Fruit fly (Drosophila melanogaster) whole organism, prepupa: ENCODE results near the gene COX7AL2.

Experiments used
- CG10669 ChIP-seq: fragments of 200-800 bp; sonication (Bioruptor generic); optimal IDR thresholded peaks from 3 replicates; lab custom pipeline; 2018; ENCODE audit warnings: missing biosample characterization, mild to moderate bottlenecking, missing genetic modification characterization, moderate library complexity
- CG11902 ChIP-seq: fragments of 200-800 bp; sonication (Bioruptor generic); optimal IDR thresholded peaks from 3 replicates; lab custom pipeline; 2016; ENCODE audit warnings: missing biosample characterization, missing genetic modification characterization
- CG15336 ChIP-seq: fragments of 200-800 bp; sonication (Bioruptor generic); IDR thresholded peaks from 2 replicates; pipeline ENCODE4 v1.3.6; 2022; ENCODE audit warnings: missing biosample characterization, missing genetic modification characterization
- CG1621 ChIP-seq: fragments of 200-800 bp; sonication (Bioruptor generic); optimal IDR thresholded peaks from 3 replicates; lab custom pipeline; 2018; ENCODE audit warnings: missing biosample characterization, mild to moderate bottlenecking, missing genetic modification characterization
- CG16779 ChIP-seq: fragments of 200-800 bp; sonication (Bioruptor generic); optimal IDR thresholded peaks from 3 replicates; lab custom pipeline; 2017; ENCODE audit warnings: missing biosample characterization, mild to moderate bottlenecking, missing genetic modification characterization
- CG3032 ChIP-seq: fragments of 200-800 bp; optimal IDR thresholded peaks from 2 replicates; lab custom pipeline; 2019; ENCODE audit warnings: missing biosample characterization, mild to moderate bottlenecking, missing genetic modification characterization, moderate library complexity
- CG32006 ChIP-seq: fragments of 200-800 bp; sonication (Bioruptor generic); optimal IDR thresholded peaks from 3 replicates; lab custom pipeline; 2017; ENCODE audit warnings: missing biosample characterization, mild to moderate bottlenecking, missing genetic modification characterization
- CG3919 ChIP-seq: fragments of 200-800 bp; sonication (Bioruptor generic); optimal IDR thresholded peaks from 3 replicates; lab custom pipeline; 2016; ENCODE audit warnings: missing biosample characterization, missing genetic modification characterization
- CG6163 ChIP-seq: fragments of 200-800 bp; sonication (Bioruptor generic); IDR thresholded peaks from 3 replicates; pipeline ENCODE4 v1.3.6; 2022; ENCODE audit warnings: missing biosample characterization, missing genetic modification characterization
- CG6276 ChIP-seq: fragments of 200-800 bp; sonication (Bioruptor generic); optimal IDR thresholded peaks from 2 replicates; lab custom pipeline; 2017; ENCODE audit warnings: missing biosample characterization, mild to moderate bottlenecking, missing genetic modification characterization
- CG6854 ChIP-seq: fragments of 200-800 bp; sonication (Bioruptor generic); optimal IDR thresholded peaks from 2 replicates; lab custom pipeline; 2017; ENCODE audit warnings: missing biosample characterization, mild to moderate bottlenecking, missing genetic modification characterization
- CG7368 ChIP-seq: fragments of 200-800 bp; sonication (Bioruptor generic); optimal IDR thresholded peaks from 3 replicates; lab custom pipeline; 2016; ENCODE audit warnings: missing biosample characterization, missing genetic modification characterization
- CG8632 ChIP-seq: fragments of 200-800 bp; sonication (Bioruptor generic); optimal IDR thresholded peaks from 3 replicates; lab custom pipeline; 2016; ENCODE audit warnings: missing biosample characterization, missing genetic modification characterization
- CG9139 ChIP-seq: fragments of 200-800 bp; sonication (Bioruptor generic); optimal IDR thresholded peaks from 3 replicates; lab custom pipeline; 2017; ENCODE audit warnings: missing biosample characterization, mild to moderate bottlenecking, missing genetic modification characterization
- Eip75B ChIP-seq: fragments of 200-800 bp; sonication (Bioruptor generic); optimal IDR thresholded peaks from 3 replicates; lab custom pipeline; 2016; ENCODE audit warnings: missing biosample characterization, missing genetic modification characterization
- Eip78C ChIP-seq: fragments of 200-800 bp; sonication (Bioruptor generic); peaks from one replicate; lab custom pipeline; 2016; ENCODE audit warnings: missing biosample characterization, missing genetic modification characterization
- Eip93F ChIP-seq: fragments of 200-800 bp; sonication (Bioruptor generic); optimal IDR thresholded peaks from 2 replicates; lab custom pipeline; 2016; ENCODE audit warnings: missing biosample characterization, mild to moderate bottlenecking, missing genetic modification characterization
- Ets21C ChIP-seq: fragments of 200-800 bp; sonication (Bioruptor generic); optimal IDR thresholded peaks from 3 replicates; lab custom pipeline; 2016; ENCODE audit warnings: missing biosample characterization, missing genetic modification characterization
- Ets96B ChIP-seq: fragments of 200-800 bp; optimal IDR thresholded peaks from 2 replicates; lab custom pipeline; 2019; ENCODE audit warnings: missing biosample characterization, mild to moderate bottlenecking, missing genetic modification characterization, moderate library complexity
- Gug ChIP-seq: fragments of 200-800 bp; sonication (Bioruptor generic); IDR thresholded peaks from 2 replicates; pipeline ENCODE4 v1.3.6; 2022; ENCODE audit warnings: missing biosample characterization, missing genetic modification characterization
- Hr38 ChIP-seq: sonication (Bioruptor generic); optimal IDR thresholded peaks from 2 replicates; lab custom pipeline; 2016; ENCODE audit warnings: missing biosample characterization, missing genetic modification characterization
- Hr39 ChIP-seq: fragments of 200-800 bp; sonication (Bioruptor generic); optimal IDR thresholded peaks from 2 replicates; lab custom pipeline; 2016; ENCODE audit warnings: missing biosample characterization, missing genetic modification characterization
- Lpt ChIP-seq: fragments of 200-800 bp; sonication (Bioruptor generic); optimal IDR thresholded peaks from 3 replicates; lab custom pipeline; 2016; ENCODE audit warnings: missing biosample characterization, missing genetic modification characterization
- Met ChIP-seq: fragments of 200-800 bp; sonication (Bioruptor generic); optimal IDR thresholded peaks from 3 replicates; lab custom pipeline; 2016; ENCODE audit warnings: missing biosample characterization, missing genetic modification characterization
- OdsH ChIP-seq: fragments of 200-800 bp; sonication (Bioruptor generic); optimal IDR thresholded peaks from 3 replicates; lab custom pipeline; 2016; ENCODE audit warnings: missing biosample characterization, missing genetic modification characterization
- Sox102F ChIP-seq: fragments of 200-800 bp; sonication (Bioruptor generic); optimal IDR thresholded peaks from 2 replicates; lab custom pipeline; 2016; ENCODE audit warnings: missing biosample characterization, mild to moderate bottlenecking, missing genetic modification characterization
- Sox14 ChIP-seq: fragments of 200-800 bp; sonication (Bioruptor generic); optimal IDR thresholded peaks from 3 replicates; lab custom pipeline; 2016; ENCODE audit warnings: missing biosample characterization, missing genetic modification characterization
- Sox15 ChIP-seq: fragments of 200-800 bp; sonication (Bioruptor generic); optimal IDR thresholded peaks from 3 replicates; lab custom pipeline; 2016; ENCODE audit warnings: missing biosample characterization, missing genetic modification characterization
- acj6 ChIP-seq: fragments of 200-800 bp; sonication (Bioruptor generic); optimal IDR thresholded peaks from 3 replicates; lab custom pipeline; 2016; ENCODE audit warnings: missing biosample characterization, missing genetic modification characterization
- cyc ChIP-seq: fragments of 200-800 bp; sonication (Bioruptor generic); optimal IDR thresholded peaks from 3 replicates; lab custom pipeline; 2016; ENCODE audit warnings: missing biosample characterization, missing genetic modification characterization
- dsx ChIP-seq: fragments of 200-800 bp; optimal IDR thresholded peaks from 3 replicates; lab custom pipeline; 2019; ENCODE audit warnings: missing biosample characterization, mild to moderate bottlenecking, missing genetic modification characterization, moderate library complexity; ENCODE audit not compliant: poor library complexity, severe bottlenecking
- eg ChIP-seq: fragments of 200-800 bp; sonication (Bioruptor generic); IDR thresholded peaks from 3 replicates; pipeline ENCODE4 v1.3.6; 2022; ENCODE audit warnings: missing biosample characterization, missing genetic modification characterization
- esn ChIP-seq: fragments of 200-800 bp; sonication (Bioruptor generic); optimal IDR thresholded peaks from 2 replicates; lab custom pipeline; 2016; ENCODE audit warnings: missing biosample characterization, mild to moderate bottlenecking, missing genetic modification characterization, moderate library complexity
- fd85E ChIP-seq: fragments of 200-800 bp; sonication (Bioruptor generic); optimal IDR thresholded peaks from 3 replicates; lab custom pipeline; 2016; ENCODE audit warnings: missing biosample characterization, missing genetic modification characterization
- fkh ChIP-seq: fragments of 200-800 bp; sonication (Bioruptor generic); optimal IDR thresholded peaks from 3 replicates; lab custom pipeline; 2017; ENCODE audit warnings: missing biosample characterization, mild to moderate bottlenecking, missing genetic modification characterization, moderate library complexity
- net ChIP-seq: fragments of 200-800 bp; sonication (Bioruptor generic); optimal IDR thresholded peaks from 3 replicates; lab custom pipeline; 2016; ENCODE audit warnings: missing biosample characterization, missing genetic modification characterization
- salr ChIP-seq, 2 experiments: fragments of 200-800 bp; sonication (Bioruptor generic); optimal IDR thresholded peaks; 3 replicates each; lab custom pipeline; 2016 to 2018; ENCODE audit warnings: missing biosample characterization in 2 of 2, missing genetic modification characterization in 2 of 2, mild to moderate bottlenecking in 1 of 2
- spab ChIP-seq: fragments of 200-800 bp; sonication (Bioruptor generic); optimal IDR thresholded peaks from 2 replicates; lab custom pipeline; 2017; ENCODE audit warnings: missing biosample characterization, mild to moderate bottlenecking, missing genetic modification characterization, missing genetic modification reagents
- ss ChIP-seq, 2 experiments: fragments of 200-800 bp; sonication (Bioruptor generic); optimal IDR thresholded peaks; 2 replicates in 1 of 2; 3 replicates in 1 of 2; lab custom pipeline; 2017 to 2018; ENCODE audit warnings: mild to moderate bottlenecking in 2 of 2, missing biosample characterization in 2 of 2, missing genetic modification characterization in 2 of 2, moderate library complexity in 1 of 2
- svp ChIP-seq: fragments of 200-800 bp; sonication (Bioruptor generic); peaks from one replicate; lab custom pipeline; 2016; ENCODE audit warnings: missing biosample characterization, missing genetic modification characterization
- topi ChIP-seq: fragments of 200-800 bp; sonication (Bioruptor generic); optimal IDR thresholded peaks from 3 replicates; lab custom pipeline; 2016; ENCODE audit warnings: missing biosample characterization, missing genetic modification characterization
- vri ChIP-seq: fragments of 200-800 bp; sonication (Bioruptor generic); optimal IDR thresholded peaks from 3 replicates; lab custom pipeline; 2016; ENCODE audit warnings: missing biosample characterization, mild to moderate bottlenecking, missing genetic modification characterization

The COX7AL2 gene

dm6 chr2L:2201107-2201561 lies 3.4 kb upstream of the COX7AL2 start (continued):
- TF ChIP-seq spab (GFP tag; lab: Kevin White, UChicago) = peak; percentile 89
- no peak for TF ChIP-seq Eip93F (GFP tag; lab: Kevin White, UChicago)
- peak; percentile 63 for TF ChIP-seq vri (GFP tag; lab: Kevin White, UChicago)
- TF ChIP-seq CG6276 (GFP tag; lab: Kevin White, UChicago) = peak; percentile 97
- TF ChIP-seq Gug (GFP tag; lab: Robert Waterston, UW) = peak; percentile 80
- peak; percentile 90 for TF ChIP-seq CG6163 (GFP tag; lab: Robert Waterston, UW)
- peak; percentile 93 for TF ChIP-seq CG15336 (GFP tag; lab: Robert Waterston, UW)
- peak; percentile 91 for TF ChIP-seq acj6 (GFP tag; lab: Kevin White, UChicago)
- peak; percentile 75 for TF ChIP-seq Ets21C (GFP tag; lab: Kevin White, UChicago)
- peak; percentile 72 for TF ChIP-seq CG7368
- peak; percentile 93 for TF ChIP-seq svp (GFP tag; lab: Kevin White, UChicago)
- TF ChIP-seq CG1621 (tag; lab: Kevin White, UChicago) = peak; percentile 67
- TF ChIP-seq CG32006 (GFP tag; lab: Kevin White, UChicago) = peak; percentile 99
- TF ChIP-seq Sox14 (GFP tag; lab: Kevin White, UChicago) = peak; percentile 93
- peak; percentile 85 for TF ChIP-seq CG10669
- peak; percentile 85 for TF ChIP-seq CG3032 (tag; lab: Kevin White, UChicago)
- TF ChIP-seq topi (GFP tag; lab: Kevin White, UChicago) = peak; percentile 87
- peak; percentile 79 for TF ChIP-seq Sox15 (GFP tag; lab: Kevin White, UChicago)
- TF ChIP-seq fd85E = peak; percentile 48
- TF ChIP-seq CG8632 (GFP tag; lab: Kevin White, UChicago) = peak; percentile 79
- peak; percentile 91 for TF ChIP-seq CG16779
- TF ChIP-seq salr (GFP tag; optimal IDR thresholded peaks at IDR 0.05; lab: Kevin White, UChicago) = peak; percentile 75 to 99
- TF ChIP-seq ss (GFP tag; optimal IDR thresholded peaks at IDR 0.05; lab: Kevin White, UChicago) = peak; percentile 67 to 76

dm6 chr2L:2200136-2201036 lies 2.7 kb upstream of the COX7AL2 start:
- TF ChIP-seq CG7368 (peak; percentile 41), Eip75B (GFP tag; lab: Kevin White, UChicago) (peak; percentile 51), CG8632 (GFP tag; lab: Kevin White, UChicago) (no peak), Met (GFP tag; lab: Kevin White, UChicago) (peak; percentile 78), CG3919 (GFP tag; lab: Kevin White, UChicago) (peak; percentile 34), Lpt (GFP tag; lab: Kevin White, UChicago) (peak; percentile 86), OdsH (no peak), Sox102F (peak; percentile 9), Ets96B (tag; lab: Kevin White, UChicago) (peak; percentile 5), Eip78C (GFP tag; lab: Kevin White, UChicago) (peak; percentile 75), ss (GFP tag; optimal IDR thresholded peaks at IDR 0.05; lab: Kevin White, UChicago) (peak in 1 of 2 experiments; percentile 31), CG1621 (tag; lab: Kevin White, UChicago) (peak; percentile 59), Hr38 (GFP tag; lab: Kevin White, UChicago) (no peak), dsx (peak; percentile 22), CG16779 (peak; percentile 33), fkh (GFP tag; lab: Kevin White, UChicago) (peak; percentile 22), CG6854 (GFP tag; lab: Kevin White, UChicago) (peak; percentile 29), spab (GFP tag; lab: Kevin White, UChicago) (no peak), vri (GFP tag; lab: Kevin White, UChicago) (peak; percentile 99), svp (GFP tag; lab: Kevin White, UChicago) (peak; percentile 93)

dm6 chr2L:2199433-2199796 lies 1.7 kb upstream of the COX7AL2 start:
- TF ChIP-seq net (GFP tag; lab: Kevin White, UChicago) = no peak
- TF ChIP-seq Hr39 (GFP tag; lab: Kevin White, UChicago) = no peak
- TF ChIP-seq spab (GFP tag; lab: Kevin White, UChicago) = no peak
- no peak for TF ChIP-seq CG7368
- no peak for TF ChIP-seq eg
- TF ChIP-seq Gug (GFP tag; lab: Robert Waterston, UW) = no peak
- TF ChIP-seq CG11902 (GFP tag; lab: Kevin White, UChicago) = no peak
- no peak for TF ChIP-seq cyc (GFP tag; lab: Kevin White, UChicago)
- TF ChIP-seq CG9139 (GFP tag; lab: Kevin White, UChicago) = no peak
- no peak for TF ChIP-seq esn (GFP tag; lab: Kevin White, UChicago)
- TF ChIP-seq, all 60 proteins: peak for 0
